Fruit fly (Drosophila melanogaster): ENCODE results near the gene msl-1.

The msl-1 gene

DNA sequence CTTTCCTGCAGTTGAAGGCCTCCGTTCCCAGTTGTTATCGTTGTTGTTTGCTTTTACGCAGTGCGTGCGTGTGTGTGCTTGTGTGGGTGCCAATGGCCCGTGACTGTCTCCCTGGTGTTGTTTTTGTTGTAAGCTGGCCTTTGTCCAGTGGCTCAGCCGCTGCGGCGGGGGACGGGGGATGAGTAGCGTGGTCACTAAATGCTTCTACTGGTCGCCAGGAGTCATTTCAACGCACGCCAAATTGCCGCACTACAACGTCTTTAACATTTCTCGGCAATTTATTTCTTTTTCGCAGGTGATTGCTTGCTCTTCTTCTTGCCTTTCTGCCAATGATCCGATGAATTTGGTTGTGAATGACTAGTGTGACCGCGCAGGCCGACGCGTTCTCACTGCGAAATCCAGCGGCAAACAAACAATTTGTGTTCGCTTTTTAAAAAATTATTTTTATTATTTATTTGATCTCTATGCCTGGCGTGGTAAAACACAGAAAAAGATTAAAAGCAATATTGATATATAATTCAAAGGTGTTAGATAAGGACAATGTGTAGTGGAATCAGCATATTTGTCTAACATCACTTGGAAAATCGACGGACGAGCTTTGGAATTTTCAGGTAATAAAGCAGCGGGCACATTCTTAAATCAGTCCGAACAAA lies 19.8 kb upstream of the msl-1 start, which contains the start of the genes Faf2 and Grip71 (continued):
- TF ChIP-seq peb (GFP tag; IDR thresholded peaks at IDR 0.05) (peak; percentile 87), trem (tag; optimal IDR thresholded peaks at IDR 0.05) (peak; percentile 93), E2f2 (GFP tag; IDR thresholded peaks at IDR 0.05) (peak; percentile 86), mld (GFP tag; IDR thresholded peaks at IDR 0.05; ENCODE audit: partially characterized antibody) (no peak), CG11723 (GFP tag; optimal IDR thresholded peaks at IDR 0.05) (peak; percentile 75), CG11456 (GFP tag; IDR thresholded peaks at IDR 0.05) (peak; percentile 96), H2.0 (GFP tag; IDR thresholded peaks at IDR 0.05) (peak; percentile 91), CG11247 (GFP tag; IDR thresholded peaks at IDR 0.05) (peak; percentile 94), Ets97D (GFP tag; optimal IDR thresholded peaks at IDR 0.05) (peak; percentile 91), Lhr (GFP tag; optimal IDR thresholded peaks at IDR 0.05) (peak; percentile 91), CG1647 (GFP tag; optimal IDR thresholded peaks at IDR 0.05) (peak; percentile 86), CG17802 (tag; optimal IDR thresholded peaks at IDR 0.05) (peak; percentile 94), CG8089 (GFP tag; optimal IDR thresholded peaks at IDR 0.05) (peak; percentile 33), bigmax (GFP tag; optimal IDR thresholded peaks at IDR 0.05) (peak; percentile 26), CG6654 (GFP tag; optimal IDR thresholded peaks at IDR 0.05) (peak; percentile 35), kni (GFP tag; optimal IDR thresholded peaks at IDR 0.05) (no peak), CG18262 (tag; optimal IDR thresholded peaks at IDR 0.05) (peak; percentile 87), Dref (GFP tag; IDR thresholded peaks at IDR 0.05) (peak; percentile 49), dysf (GFP tag; IDR thresholded peaks at IDR 0.05) (peak; percentile 95), fru (optimal IDR thresholded peaks at IDR 0.05) (no peak), Ssrp (tag; optimal IDR thresholded peaks at IDR 0.05) (peak; percentile 95), CG3995 (GFP tag; optimal IDR thresholded peaks at IDR 0.05) (peak; percentile 62), Camta (GFP tag; optimal IDR thresholded peaks at IDR 0.05) (peak; percentile 76), CG18011 (GFP tag; optimal IDR thresholded peaks at IDR 0.05) (peak; percentile 54), da (GFP tag; optimal IDR thresholded peaks at IDR 0.05) (peak; percentile 59), CG4820 (GFP tag; optimal IDR thresholded peaks at IDR 0.05) (peak; percentile 88), CG2875 (GFP tag; optimal IDR thresholded peaks at IDR 0.05) (peak; percentile 74), CG15696 (tag; optimal IDR thresholded peaks at IDR 0.05) (peak; percentile 89), dpn (GFP tag; optimal IDR thresholded peaks at IDR 0.05) (peak; percentile 87 to 92), her (GFP tag; optimal IDR thresholded peaks at IDR 0.05) (no peak), luna (GFP tag; optimal IDR thresholded peaks at IDR 0.05) (no peak), fd64A (GFP tag; optimal IDR thresholded peaks at IDR 0.05) (no peak), CG34422 (GFP tag; IDR thresholded peaks at IDR 0.05) (peak; percentile 97), mirr (GFP tag; optimal IDR thresholded peaks at IDR 0.05) (peak; percentile 63), CG10543 (GFP tag; optimal IDR thresholded peaks at IDR 0.05) (peak; percentile 84), CG7786 (GFP tag; optimal IDR thresholded peaks at IDR 0.05) (peak; percentile 78), pho (GFP tag; optimal IDR thresholded peaks at IDR 0.05) (peak; percentile 91), CG17385 (GFP tag; optimal IDR thresholded peaks at IDR 0.05) (peak; percentile 98), pb (GFP tag; optimal IDR thresholded peaks at IDR 0.05) (peak; percentile 31), ci (GFP tag; IDR thresholded peaks at IDR 0.05) (peak; percentile 96), CG6175 (GFP tag; IDR thresholded peaks at IDR 0.05) (peak; percentile 84), aop (GFP tag; IDR thresholded peaks at IDR 0.05) (peak; percentile 79), CG6254 (GFP tag; optimal IDR thresholded peaks at IDR 0.05) (peak; percentile 63), vnd (GFP tag; IDR thresholded peaks at IDR 0.05; ENCODE audit: partially characterized antibody) (no peak), pfk (GFP tag; optimal IDR thresholded peaks at IDR 0.05) (no peak), CG17829 (tag; optimal IDR thresholded peaks at IDR 0.05) (peak; percentile 94), chn (GFP tag; optimal IDR thresholded peaks at IDR 0.05) (peak; percentile 93), sens (GFP tag) (peak; percentile 99), CG9876 (GFP tag; optimal IDR thresholded peaks at IDR 0.05) (peak; percentile 44), z (GFP tag; IDR thresholded peaks at IDR 0.05) (peak; percentile 69; the same call in 1 of the 3 replicates), so (GFP tag; IDR thresholded peaks at IDR 0.05) (peak; percentile 88)
